Worm (Caenorhabditis elegans): Measurements from ENCODE around the gene ZK507.1.

Gene ZK507.1

DNA sequence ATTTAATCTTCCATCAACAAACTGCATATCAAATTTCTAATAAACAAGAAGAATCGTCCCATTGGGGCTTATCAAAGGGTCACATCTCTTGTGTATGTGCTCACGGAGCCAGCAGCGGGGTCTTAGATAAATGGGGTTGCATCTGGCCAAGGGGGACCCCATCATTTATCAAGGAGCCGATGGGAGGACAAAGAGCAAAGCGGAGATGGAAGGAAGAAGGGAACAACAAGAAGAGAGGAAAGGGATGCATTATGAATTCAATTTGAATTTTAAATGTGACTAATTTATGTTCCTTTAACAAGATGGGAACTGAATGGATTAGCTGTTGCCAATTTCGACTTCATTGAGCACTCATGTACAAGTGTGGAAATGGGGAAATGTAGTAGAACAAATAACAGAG is 16.8 kb downstream of the ZK507.1 start:
- TF ChIP-seq ama-1 (optimal IDR thresholded peaks at IDR 0.05): no peak
- TF ChIP-seq ceh-13 (GFP tag; optimal IDR thresholded peaks at IDR 0.05): no peak
- no peak for TF ChIP-seq scrt-1 (GFP tag; IDR thresholded peaks at IDR 0.05)
- TF ChIP-seq pes-1 (GFP tag; IDR thresholded peaks at IDR 0.05): no peak
- TF ChIP-seq hnd-1 (tag; optimal IDR thresholded peaks at IDR 0.05): no peak
- TF ChIP-seq tbx-11 (GFP tag; IDR thresholded peaks at IDR 0.05): no peak
- no peak for TF ChIP-seq hmbx-1 (tag; optimal IDR thresholded peaks at IDR 0.05)
- TF ChIP-seq sea-1 (GFP tag; conservative IDR thresholded peaks at IDR 0.05): no peak
- no peak for TF ChIP-seq aly-1 (tag; optimal IDR thresholded peaks at IDR 0.05)
- TF ChIP-seq F13C5.2 (tag; optimal IDR thresholded peaks at IDR 0.05): no peak
- no peak for TF ChIP-seq tra-4 (tag; optimal IDR thresholded peaks at IDR 0.05)

DNA sequence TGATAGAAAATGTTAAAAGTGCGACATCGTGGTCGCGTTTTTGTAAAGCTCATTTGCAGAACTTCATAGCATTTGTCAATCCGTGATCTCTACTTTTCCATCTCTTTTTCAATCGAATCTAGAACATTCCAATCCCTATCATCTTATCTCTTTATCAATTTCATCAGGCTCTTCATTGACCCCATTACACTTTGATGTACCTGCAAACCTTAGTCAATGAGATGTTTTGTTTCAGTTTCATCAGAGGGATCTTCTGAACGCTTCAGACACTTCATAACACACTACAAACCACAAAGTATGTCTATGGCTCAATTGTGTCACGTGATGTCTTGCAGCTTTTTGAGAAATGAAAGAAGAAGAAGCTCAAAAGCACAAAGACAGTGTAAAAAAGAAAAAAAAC is 18.0 kb downstream of the ZK507.1 start:
- TF ChIP-seq ama-1 (optimal IDR thresholded peaks at IDR 0.05): no peak
- TF ChIP-seq ceh-36 (tag; optimal IDR thresholded peaks at IDR 0.05): no peak
- no peak for TF ChIP-seq ets-7 (tag; optimal IDR thresholded peaks at IDR 0.05)
- TF ChIP-seq tbx-11 (GFP tag; IDR thresholded peaks at IDR 0.05): no peak
- no peak for TF ChIP-seq aly-1 (tag; optimal IDR thresholded peaks at IDR 0.05)
- no peak for TF ChIP-seq hnd-1 (tag; optimal IDR thresholded peaks at IDR 0.05)
- no peak for TF ChIP-seq B0310.2 (tag; optimal IDR thresholded peaks at IDR 0.05)
- no peak for TF ChIP-seq scrt-1 (GFP tag; IDR thresholded peaks at IDR 0.05)
- no peak for TF ChIP-seq F13C5.2 (tag; optimal IDR thresholded peaks at IDR 0.05)
- TF ChIP-seq hmbx-1 (tag; optimal IDR thresholded peaks at IDR 0.05): no peak
- no peak for TF ChIP-seq pes-1 (GFP tag; IDR thresholded peaks at IDR 0.05)
- no peak for TF ChIP-seq ceh-13 (GFP tag; optimal IDR thresholded peaks at IDR 0.05)
- no peak for TF ChIP-seq tbx-37 (GFP tag; conservative IDR thresholded peaks at IDR 0.05)
- no peak for TF ChIP-seq flt-1 (GFP tag; IDR thresholded peaks at IDR 0.05)
- TF ChIP-seq sea-1 (GFP tag; conservative IDR thresholded peaks at IDR 0.05): no peak
- no peak for TF ChIP-seq hmg-4 (GFP tag; optimal IDR thresholded peaks at IDR 0.05)
- no peak for TF ChIP-seq tra-4 (tag; optimal IDR thresholded peaks at IDR 0.05)

DNA sequence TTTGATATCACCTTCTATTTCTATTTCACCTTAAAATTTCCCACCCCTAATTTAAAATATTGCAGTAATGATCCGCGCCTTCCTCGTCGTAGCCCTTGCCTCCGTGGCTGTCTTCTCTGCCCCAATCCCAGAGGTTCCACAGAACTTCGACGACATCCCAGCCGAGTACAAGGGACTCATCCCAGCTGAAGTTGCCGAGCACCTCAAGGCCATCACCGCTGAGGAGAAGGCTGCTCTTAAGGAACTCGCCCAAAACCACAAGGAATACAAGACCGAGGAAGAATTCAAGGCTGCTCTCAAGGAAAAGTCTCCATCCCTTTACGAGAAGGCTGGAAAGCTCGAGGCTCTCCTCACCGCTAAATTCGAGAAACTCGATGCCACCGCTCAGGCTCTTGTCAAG is 19.3 kb downstream of the ZK507.1 start, which contains the start of gene far-2:
Gene far-2 (plus strand): TSS at position 66 of the 400 bp plus-strand sequence.
- TF ChIP-seq hmg-4 (GFP tag; optimal IDR thresholded peaks at IDR 0.05) (no peak), ama-1 (optimal IDR thresholded peaks at IDR 0.05) (no peak), scrt-1 (GFP tag; IDR thresholded peaks at IDR 0.05) (no peak), ets-7 (tag; optimal IDR thresholded peaks at IDR 0.05) (no peak), ceh-13 (GFP tag; optimal IDR thresholded peaks at IDR 0.05) (no peak), ceh-36 (tag; optimal IDR thresholded peaks at IDR 0.05) (no peak), B0310.2 (tag; optimal IDR thresholded peaks at IDR 0.05) (no peak)

DNA sequence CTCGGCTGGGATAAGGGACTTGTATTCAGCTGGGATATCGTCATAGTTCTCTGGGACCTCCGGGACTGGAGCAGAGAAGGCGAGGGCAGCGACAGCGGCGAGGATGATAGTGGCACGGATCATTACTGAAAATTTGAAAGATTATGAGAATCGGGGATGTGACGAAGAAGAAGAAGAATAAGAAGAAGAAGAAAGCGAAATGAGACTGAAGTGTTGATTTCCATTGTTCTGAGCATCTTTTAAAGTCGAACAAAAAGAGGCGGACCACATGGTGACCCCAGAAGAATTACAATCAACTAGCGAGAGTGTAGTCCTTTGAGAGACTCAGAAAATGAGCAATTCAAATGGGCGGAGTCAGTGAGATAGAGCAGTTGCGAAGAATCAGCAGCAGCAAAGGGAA is 20.1 kb downstream of the ZK507.1 start, which contains the start of gene far-1:
Gene far-1 (minus strand): TSS at position 125 of the 400 bp plus-strand sequence.
- no peak for TF ChIP-seq pes-1 (GFP tag; IDR thresholded peaks at IDR 0.05)
- TF ChIP-seq ceh-13 (GFP tag; optimal IDR thresholded peaks at IDR 0.05): no peak
- no peak for TF ChIP-seq scrt-1 (GFP tag; IDR thresholded peaks at IDR 0.05)
- TF ChIP-seq aly-1 (tag; optimal IDR thresholded peaks at IDR 0.05): no peak
- TF ChIP-seq tbx-37 (GFP tag; conservative IDR thresholded peaks at IDR 0.05): no peak
- no peak for TF ChIP-seq ama-1 (optimal IDR thresholded peaks at IDR 0.05)

DNA sequence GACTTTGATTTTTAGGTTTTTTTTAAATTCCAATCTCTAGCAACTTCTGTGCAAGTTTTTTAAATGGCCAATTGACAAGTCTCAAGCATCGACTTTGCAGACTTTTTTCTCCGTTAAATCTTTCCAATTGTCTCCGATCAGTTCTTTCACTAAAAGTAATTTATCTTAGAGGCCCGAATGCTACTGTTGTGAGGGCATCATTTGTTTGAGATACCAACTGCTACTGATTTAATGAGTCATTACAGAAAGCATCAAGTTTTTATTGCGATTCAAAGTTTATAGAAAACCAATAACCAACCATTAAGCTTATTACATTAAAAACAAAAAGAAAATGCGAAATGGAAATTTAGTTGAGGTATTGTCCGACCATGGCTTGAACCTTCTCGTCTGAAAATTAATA is 21.0 kb downstream of the ZK507.1 start:
- TF ChIP-seq ama-1 (optimal IDR thresholded peaks at IDR 0.05) (no peak), ceh-13 (GFP tag; optimal IDR thresholded peaks at IDR 0.05) (no peak), scrt-1 (GFP tag; IDR thresholded peaks at IDR 0.05) (no peak), flt-1 (GFP tag; IDR thresholded peaks at IDR 0.05) (no peak), aly-1 (tag; optimal IDR thresholded peaks at IDR 0.05) (no peak), tbx-37 (GFP tag; conservative IDR thresholded peaks at IDR 0.05) (no peak), hmg-4 (GFP tag; optimal IDR thresholded peaks at IDR 0.05) (no peak), ceh-36 (tag; optimal IDR thresholded peaks at IDR 0.05) (no peak), hmbx-1 (tag; optimal IDR thresholded peaks at IDR 0.05) (no peak), tbx-11 (GFP tag; IDR thresholded peaks at IDR 0.05) (no peak), F13C5.2 (tag; optimal IDR thresholded peaks at IDR 0.05) (no peak)

DNA sequence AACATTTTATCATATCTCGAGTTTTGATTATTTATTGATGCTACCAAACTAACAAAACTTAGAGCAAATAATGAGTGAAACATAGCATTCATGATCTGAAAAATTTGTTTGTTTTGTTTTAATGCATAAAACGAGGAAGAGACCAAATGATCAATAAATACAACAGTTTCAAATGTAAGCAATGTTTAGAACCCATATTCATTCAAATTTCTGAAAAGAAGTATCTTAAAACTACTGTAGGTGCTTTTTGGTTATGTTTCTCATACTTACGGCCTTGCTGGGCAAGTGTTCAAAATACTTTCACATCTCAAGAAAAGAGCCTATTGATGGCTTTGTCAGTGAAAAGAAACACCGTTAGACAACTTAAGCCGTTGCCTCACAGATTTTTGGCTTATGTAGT is 23.4 kb downstream of the ZK507.1 start, which contains the start of gene F02A9.1:
Gene F02A9.1 (minus strand): TSS at position 101 of the 400 bp plus-strand sequence.
- TF ChIP-seq sea-1 (GFP tag; conservative IDR thresholded peaks at IDR 0.05) (no peak), tbx-37 (GFP tag; conservative IDR thresholded peaks at IDR 0.05) (no peak), pes-1 (GFP tag; IDR thresholded peaks at IDR 0.05) (no peak), aly-1 (tag; optimal IDR thresholded peaks at IDR 0.05) (no peak), F13C5.2 (tag; optimal IDR thresholded peaks at IDR 0.05) (no peak), scrt-1 (GFP tag; IDR thresholded peaks at IDR 0.05) (no peak), ceh-36 (tag; optimal IDR thresholded peaks at IDR 0.05) (no peak), B0310.2 (tag; optimal IDR thresholded peaks at IDR 0.05) (no peak), ama-1 (optimal IDR thresholded peaks at IDR 0.05) (no peak), hmg-4 (GFP tag; optimal IDR thresholded peaks at IDR 0.05) (no peak), hnd-1 (tag; optimal IDR thresholded peaks at IDR 0.05) (no peak), ets-7 (tag; optimal IDR thresholded peaks at IDR 0.05) (no peak), flt-1 (GFP tag; IDR thresholded peaks at IDR 0.05) (no peak), tbx-11 (GFP tag; IDR thresholded peaks at IDR 0.05) (no peak), hmbx-1 (tag; optimal IDR thresholded peaks at IDR 0.05) (no peak), tra-4 (tag; optimal IDR thresholded peaks at IDR 0.05) (no peak), ceh-13 (GFP tag; optimal IDR thresholded peaks at IDR 0.05) (no peak)

DNA sequence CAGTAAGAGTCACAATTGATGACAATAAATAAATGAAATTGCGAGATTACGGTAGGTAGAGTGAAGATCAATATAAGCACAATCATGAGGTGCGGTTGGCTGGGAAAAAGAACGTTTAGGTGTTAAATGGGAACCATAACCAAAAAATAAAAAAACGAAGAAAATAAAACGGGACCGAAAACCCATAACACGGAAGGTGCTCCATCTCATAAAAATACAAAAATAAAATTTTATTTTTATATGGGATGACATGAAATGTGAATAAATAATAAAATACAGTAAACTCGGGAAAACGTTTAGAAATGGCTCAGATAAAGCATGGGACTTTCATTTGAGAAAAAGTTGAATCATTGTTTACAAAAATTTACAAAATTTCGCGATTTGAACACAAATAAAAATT is 25.6 kb downstream of the ZK507.1 start, which contains the start of gene F02A9.7:
Gene F02A9.7 (minus strand): TSS at position 101 of the 400 bp plus-strand sequence.
- no peak for TF ChIP-seq hnd-1 (tag; optimal IDR thresholded peaks at IDR 0.05)
- TF ChIP-seq tbx-37 (GFP tag; conservative IDR thresholded peaks at IDR 0.05): no peak
- TF ChIP-seq ets-7 (tag; optimal IDR thresholded peaks at IDR 0.05): no peak
- TF ChIP-seq F13C5.2 (tag; optimal IDR thresholded peaks at IDR 0.05): no peak
- TF ChIP-seq ama-1 (optimal IDR thresholded peaks at IDR 0.05): no peak
- TF ChIP-seq flt-1 (GFP tag; IDR thresholded peaks at IDR 0.05): no peak
- no peak for TF ChIP-seq hmg-4 (GFP tag; optimal IDR thresholded peaks at IDR 0.05)
- TF ChIP-seq tbx-11 (GFP tag; IDR thresholded peaks at IDR 0.05): no peak
- TF ChIP-seq ceh-13 (GFP tag; optimal IDR thresholded peaks at IDR 0.05): no peak

DNA sequence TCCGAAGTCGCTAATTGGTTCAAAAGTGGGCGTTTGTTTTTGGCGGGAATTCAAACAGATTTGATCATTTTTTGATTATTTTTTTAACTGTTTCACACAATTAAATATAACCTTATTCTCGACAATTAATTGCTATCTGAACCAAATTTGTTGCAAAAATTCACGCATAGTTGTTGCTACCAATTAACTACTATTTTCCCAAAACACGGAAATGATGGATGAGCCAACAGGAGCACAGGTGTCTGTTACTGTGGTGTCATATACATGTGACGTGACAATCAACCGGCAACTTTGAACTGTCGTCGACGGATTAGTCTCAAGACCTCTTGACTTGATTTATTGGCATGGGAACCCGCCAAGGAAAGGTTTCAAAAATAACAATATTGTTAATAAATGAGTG is 28.4 kb downstream of the ZK507.1 start:
- TF ChIP-seq flt-1 (GFP tag; IDR thresholded peaks at IDR 0.05) (no peak), F13C5.2 (tag; optimal IDR thresholded peaks at IDR 0.05) (no peak), hmbx-1 (tag; optimal IDR thresholded peaks at IDR 0.05) (no peak), sea-1 (GFP tag; conservative IDR thresholded peaks at IDR 0.05) (no peak), hmg-4 (GFP tag; optimal IDR thresholded peaks at IDR 0.05) (no peak), ets-7 (tag; optimal IDR thresholded peaks at IDR 0.05) (no peak)

Data from whole organism, early embryonic.